Worm (Caenorhabditis elegans) whole organism, L4/young adult: ENCODE measurements around the gene nth-1.

Experiments
- W03F9.2 ChIP-seq: fragments of 150-350 bp; optimal IDR thresholded peaks from 2 replicates; lab custom pipeline; 2014; ENCODE audit warnings: missing biosample characterization, missing genetic modification characterization
- dao-5 ChIP-seq: sonication (generic microtip); optimal IDR thresholded peaks from 2 replicates; lab custom pipeline; 2016; ENCODE audit warnings: missing genotype, missing genetic modification characterization, moderate library complexity, missing compliant biosample characterization
- him-1 ChIP-seq: sonication (generic microtip); optimal IDR thresholded peaks from 2 replicates; lab custom pipeline; 2016; ENCODE audit warnings: missing genotype, missing genetic modification reagents, missing genetic modification characterization, missing compliant biosample characterization

The nth-1 gene

ce11 chrIII:4243461-4243860 lies 50.6 kb downstream of the nth-1 start, which contains the start of gene mrpl-21:
mrpl-21 (minus strand) TSS chrIII:4243561.
- no peak for TF ChIP-seq W03F9.2 (tag; lab: Kevin White, UChicago)
- TF ChIP-seq him-1 (tag; lab: Kevin White, UChicago) = no peak
- TF ChIP-seq dao-5 (tag; lab: Kevin White, UChicago) = no peak

- TF ChIP-seq W03F9.2 (tag; lab: Kevin White, UChicago) (no peak), dao-5 (tag; lab: Kevin White, UChicago) (no peak), him-1 (tag; lab: Kevin White, UChicago) (no peak)
Measured at ce11 chrIII:4242225-4242862, 51.7 kb downstream of the nth-1 start, which contains the start of gene F43C1.7. F43C1.7 (minus strand) TSS chrIII:4242575.
